Fruit fly (Drosophila melanogaster) whole organism, wandering third instar larva: ENCODE data around the gene CG8301.

Experiments
- Abd-B ChIP-seq: fragments of >200 bp; optimal IDR thresholded peaks from 2 replicates; lab custom pipeline; 2017; ENCODE audit warnings: missing biosample characterization, missing genetic modification characterization
- CG32264 ChIP-seq: fragments of 200-800 bp; sonication (Bioruptor generic); optimal IDR thresholded peaks from 2 replicates; lab custom pipeline; 2016; ENCODE audit warnings: missing biosample characterization, missing genetic modification characterization
- CG9705 ChIP-seq: fragments of 200-800 bp; sonication (Bioruptor generic); optimal IDR thresholded peaks from 2 replicates; lab custom pipeline; 2018; ENCODE audit warnings: missing biosample characterization, mild to moderate bottlenecking, missing genetic modification characterization
- CrebA ChIP-seq: fragments of 200-800 bp; sonication (Bioruptor generic); optimal IDR thresholded peaks from 2 replicates; lab custom pipeline; 2016; ENCODE audit warnings: missing biosample characterization, mild to moderate bottlenecking, missing genetic modification characterization, borderline replicate concordance
- Dfd ChIP-seq: fragments of >200 bp; optimal IDR thresholded peaks from 2 replicates; lab custom pipeline; 2017; ENCODE audit warnings: missing biosample characterization, missing genetic modification characterization
- Dif ChIP-seq: fragments of 200-275, 200-300 bp; sonication (Bioruptor generic); optimal IDR thresholded peaks from 2 replicates; lab custom pipeline; 2018; ENCODE audit warnings: missing biosample characterization, missing genetic modification characterization; ENCODE audit not compliant: partially characterized antibody
- GATAd ChIP-seq: sonication (Bioruptor generic); optimal IDR thresholded peaks from 2 replicates; lab custom pipeline; 2016; ENCODE audit warnings: missing biosample characterization, missing genetic modification characterization
- HLH106 ChIP-seq: fragments of 200-800 bp; optimal IDR thresholded peaks from 3 replicates; lab custom pipeline; 2019; ENCODE audit warnings: missing biosample characterization, mild to moderate bottlenecking, missing genetic modification characterization, moderate library complexity
- Hnf4 ChIP-seq: fragments of 200-800 bp; sonication (Bioruptor generic); optimal IDR thresholded peaks from 2 replicates; lab custom pipeline; 2016; ENCODE audit warnings: missing biosample characterization, mild to moderate bottlenecking, missing genetic modification characterization
- Hr78 ChIP-seq: fragments of >200 bp; optimal IDR thresholded peaks from 2 replicates; lab custom pipeline; 2017; ENCODE audit warnings: missing biosample characterization, missing genetic modification characterization
- Hr83 ChIP-seq: fragments of 200-300 bp; sonication (Bioruptor generic); optimal IDR thresholded peaks from 2 replicates; lab custom pipeline; 2016; ENCODE audit warnings: missing biosample characterization, mild to moderate bottlenecking, missing genetic modification characterization, moderate library complexity; ENCODE audit not compliant: poor library complexity, severe bottlenecking
- Jra ChIP-seq: sonication (Bioruptor generic); optimal IDR thresholded peaks from 2 replicates; lab custom pipeline; 2016; ENCODE audit warnings: missing biosample characterization, missing genetic modification characterization
- Mio ChIP-seq: sonication (Bioruptor generic); optimal IDR thresholded peaks from 2 replicates; lab custom pipeline; 2016; ENCODE audit warnings: missing biosample characterization, missing genetic modification characterization
- Myc ChIP-seq: fragments of >200 bp; optimal IDR thresholded peaks from 2 replicates; lab custom pipeline; 2017
- OdsH ChIP-seq: fragments of 200-800 bp; sonication (Bioruptor generic); optimal IDR thresholded peaks from 2 replicates; lab custom pipeline; 2016; ENCODE audit warnings: missing biosample characterization, mild to moderate bottlenecking, missing genetic modification characterization
- Rel ChIP-seq, 2 experiments: fragments of 200-800 bp; sonication (Bioruptor generic) in 1 of 2; optimal IDR thresholded peaks; 2 replicates in 1 of 2; 3 replicates in 1 of 2; lab custom pipeline; 2016 to 2019; ENCODE audit warnings: mild to moderate bottlenecking in 2 of 2, missing biosample characterization in 2 of 2, missing genetic modification characterization in 2 of 2, moderate library complexity in 1 of 2
- Sp1 ChIP-seq: fragments of 200-800 bp; sonication (Bioruptor generic); optimal IDR thresholded peaks from 3 replicates; lab custom pipeline; 2019; ENCODE audit warnings: missing biosample characterization, mild to moderate bottlenecking, missing genetic modification characterization, moderate library complexity
- br ChIP-seq: fragments of 200-800 bp; sonication (Bioruptor generic); optimal IDR thresholded peaks from 2 replicates; lab custom pipeline; 2016; ENCODE audit warnings: missing biosample characterization, missing genetic modification characterization
- brk ChIP-seq: fragments of 200-800 bp; sonication (Bioruptor generic); optimal IDR thresholded peaks from 2 replicates; lab custom pipeline; 2016; ENCODE audit warnings: missing biosample characterization, mild to moderate bottlenecking, missing genetic modification characterization
- dmrt93B ChIP-seq: fragments of 200-800 bp; sonication (Bioruptor generic); optimal IDR thresholded peaks from 2 replicates; lab custom pipeline; 2018; ENCODE audit warnings: missing biosample characterization, mild to moderate bottlenecking, missing genetic modification characterization
- dsf ChIP-seq: sonication (Bioruptor generic); optimal IDR thresholded peaks from 2 replicates; lab custom pipeline; 2016; ENCODE audit warnings: missing biosample characterization, missing genetic modification characterization, borderline replicate concordance
- ey ChIP-seq: fragments of 200-800 bp; sonication (Bioruptor generic); optimal IDR thresholded peaks from 2 replicates; lab custom pipeline; 2016; ENCODE audit warnings: missing biosample characterization, missing genetic modification characterization
- foxo ChIP-seq, 2 experiments: fragments of 200-800 bp; sonication (Bioruptor generic); optimal IDR thresholded peaks; 2 replicates in 1 of 2; 3 replicates in 1 of 2; lab custom pipeline; 2016 to 2017; ENCODE audit warnings: missing biosample characterization in 2 of 2, missing genetic modification characterization in 2 of 2
- fru ChIP-seq: fragments of 200-800 bp; sonication (Bioruptor generic); optimal IDR thresholded peaks from 3 replicates; lab custom pipeline; 2016; ENCODE audit warnings: missing biosample characterization, mild to moderate bottlenecking, missing genetic modification characterization
- h ChIP-seq: fragments of 200-800 bp; sonication (Bioruptor generic); optimal IDR thresholded peaks from 3 replicates; lab custom pipeline; 2016; ENCODE audit warnings: missing biosample characterization, mild to moderate bottlenecking, missing genetic modification characterization
- jim ChIP-seq: fragments of 175-275, 200-325 bp; sonication (Bioruptor generic); optimal IDR thresholded peaks from 2 replicates; lab custom pipeline; 2016; ENCODE audit warnings: missing biosample characterization, mild to moderate bottlenecking, missing genetic modification characterization
- lola ChIP-seq: fragments of >200 bp; optimal IDR thresholded peaks from 2 replicates; lab custom pipeline; 2017; ENCODE audit warnings: missing biosample characterization, missing genetic modification characterization
- pan ChIP-seq: fragments of >200 bp; optimal IDR thresholded peaks from 2 replicates; lab custom pipeline; 2017
- psq ChIP-seq: fragments of 200-800 bp; sonication (Bioruptor generic); optimal IDR thresholded peaks from 3 replicates; lab custom pipeline; 2017; ENCODE audit warnings: missing biosample characterization, mild to moderate bottlenecking, missing genetic modification characterization, moderate library complexity
- sage ChIP-seq: fragments of 200-800 bp; sonication (Bioruptor generic); optimal IDR thresholded peaks from 2 replicates; lab custom pipeline; 2016; ENCODE audit warnings: missing biosample characterization, mild to moderate bottlenecking, missing genetic modification characterization
- sv ChIP-seq: fragments of 200-800 bp; sonication (Bioruptor generic); optimal IDR thresholded peaks from 3 replicates; lab custom pipeline; 2016; ENCODE audit warnings: missing biosample characterization, missing genetic modification characterization
- tai ChIP-seq: sonication (Bioruptor generic); optimal IDR thresholded peaks from 2 replicates; lab custom pipeline; 2016; ENCODE audit warnings: missing biosample characterization, missing genetic modification characterization
- woc ChIP-seq: sonication (Bioruptor generic); optimal IDR thresholded peaks from 2 replicates; lab custom pipeline; 2016; ENCODE audit warnings: missing biosample characterization, mild to moderate bottlenecking, missing genetic modification characterization

Gene CG8301

DNA sequence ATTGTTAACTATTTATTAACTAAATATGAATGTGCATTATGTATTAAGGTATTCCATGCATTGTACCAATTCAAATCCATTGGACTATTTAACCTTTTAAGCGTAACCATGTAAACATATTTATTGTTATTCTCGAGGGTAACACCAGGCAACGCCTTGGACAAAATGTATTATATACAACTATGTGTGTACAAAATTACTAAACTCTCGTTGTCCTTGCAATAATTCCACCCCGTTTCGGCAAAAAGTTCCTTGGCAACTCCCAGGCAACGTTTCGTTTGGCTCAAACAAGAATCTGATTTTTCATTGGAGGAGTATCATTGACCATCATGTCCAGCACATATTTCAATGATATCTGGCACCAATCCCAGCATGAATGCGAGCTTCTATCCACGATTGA is 15.2 kb upstream of the CG8301 start, which contains the start of gene CG16789:
Gene CG16789, plus strand, starts transcription at position 301 of the 400 bp plus-strand sequence.
- no peak for TF ChIP-seq HLH106
- TF ChIP-seq Abd-B (GFP tag; lab: Kevin White, UChicago): no peak
- TF ChIP-seq Mio (GFP tag; lab: Kevin White, UChicago): no peak
- TF ChIP-seq br: no peak
- no peak for TF ChIP-seq Jra (GFP tag; lab: Kevin White, UChicago)
- no peak for TF ChIP-seq OdsH
- no peak for TF ChIP-seq h (GFP tag; lab: Kevin White, UChicago)
- no peak for TF ChIP-seq dmrt93B (GFP tag; lab: Kevin White, UChicago)

DNA sequence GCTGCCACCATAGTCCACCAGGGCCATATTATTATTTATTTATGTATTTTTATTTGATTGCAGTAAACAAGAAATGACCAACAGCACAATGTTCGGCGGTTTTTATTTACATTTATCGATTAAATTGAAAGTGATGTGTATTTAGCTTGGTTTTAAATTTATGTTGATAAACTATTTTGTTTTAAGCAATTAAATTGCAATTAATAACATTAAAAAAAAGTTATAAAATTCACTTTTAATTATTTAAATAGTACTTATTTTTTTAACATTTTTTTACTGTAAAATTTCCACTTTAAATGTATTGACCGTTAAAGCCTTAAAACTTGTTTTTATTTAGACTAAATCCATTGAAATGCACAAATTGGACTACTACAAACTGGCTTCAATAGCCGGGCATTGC is 11.0 kb upstream of the CG8301 start, which contains the start of gene CG16790:
Gene CG16790, minus strand, starts transcription at position 101 of the 400 bp plus-strand sequence.
- TF ChIP-seq ey (GFP tag; lab: Kevin White, UChicago): no peak
- TF ChIP-seq Myc: peak; percentile 47

DNA sequence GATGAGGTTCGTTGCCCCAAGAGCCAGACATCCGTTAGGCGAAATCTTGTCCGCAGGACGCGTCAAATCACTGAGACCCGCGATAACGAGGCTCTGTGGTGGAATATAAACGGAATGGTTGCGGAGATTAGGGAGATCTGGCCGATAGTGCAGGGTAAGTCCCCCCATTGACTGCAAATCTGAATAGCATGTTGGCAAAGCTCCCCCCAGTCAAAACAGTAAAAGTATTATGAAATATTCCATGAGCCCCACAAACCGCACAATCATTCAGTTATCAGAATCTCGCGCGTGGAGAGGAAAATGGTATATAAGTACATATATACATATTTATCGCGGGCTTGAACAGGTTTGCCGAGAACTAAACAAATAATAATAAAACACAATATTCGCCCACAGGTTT is 10.4 kb upstream of the CG8301 start:
- TF ChIP-seq Hr78 (GFP tag; lab: Kevin White, UChicago) (no peak), Rel (GFP tag; optimal IDR thresholded peaks at IDR 0.05; lab: Kevin White, UChicago) (no peak), Rel (tag; optimal IDR thresholded peaks at IDR 0.05; lab: Kevin White, UChicago) (peak; percentile 93)

DNA sequence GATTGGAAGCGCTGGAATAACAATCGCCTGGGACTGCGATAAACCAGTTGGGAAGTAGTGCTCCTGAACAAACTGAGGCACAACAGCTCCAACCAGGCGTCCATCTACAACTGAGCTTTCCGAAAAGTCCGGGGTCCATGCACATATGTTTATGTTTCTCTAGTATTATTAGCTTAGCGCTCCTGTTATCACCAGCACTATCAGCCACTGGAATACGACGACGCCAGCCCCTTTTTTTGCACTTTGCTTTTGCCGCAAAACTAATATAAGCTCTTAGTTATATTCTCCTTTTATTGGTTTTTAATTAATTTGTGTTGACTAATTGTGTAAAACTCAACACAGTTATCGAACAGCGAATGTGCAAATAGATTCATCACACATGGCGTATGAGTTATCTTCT is 9.6 kb upstream of the CG8301 start, which contains the start of gene CG9396:
Gene CG9396, minus strand, starts transcription at position 101 of the 400 bp plus-strand sequence.
- TF ChIP-seq CG9705 (no peak), CrebA (GFP tag; lab: Kevin White, UChicago) (no peak), Hnf4 (GFP tag; lab: Kevin White, UChicago) (no peak), brk (no peak), Dfd (GFP tag; lab: Kevin White, UChicago) (no peak), jim (GFP tag; lab: Kevin White, UChicago) (no peak)

- TF ChIP-seq Dif (GFP tag; lab: Kevin White, UChicago) (peak; percentile 63), dmrt93B (GFP tag; lab: Kevin White, UChicago) (no peak)
- TF ChIP-seq, all 38 proteins: peak for 1
Observed at dm6 chr3R:9572929-9573811, 7.9 kb upstream of the CG8301 start.

DNA sequence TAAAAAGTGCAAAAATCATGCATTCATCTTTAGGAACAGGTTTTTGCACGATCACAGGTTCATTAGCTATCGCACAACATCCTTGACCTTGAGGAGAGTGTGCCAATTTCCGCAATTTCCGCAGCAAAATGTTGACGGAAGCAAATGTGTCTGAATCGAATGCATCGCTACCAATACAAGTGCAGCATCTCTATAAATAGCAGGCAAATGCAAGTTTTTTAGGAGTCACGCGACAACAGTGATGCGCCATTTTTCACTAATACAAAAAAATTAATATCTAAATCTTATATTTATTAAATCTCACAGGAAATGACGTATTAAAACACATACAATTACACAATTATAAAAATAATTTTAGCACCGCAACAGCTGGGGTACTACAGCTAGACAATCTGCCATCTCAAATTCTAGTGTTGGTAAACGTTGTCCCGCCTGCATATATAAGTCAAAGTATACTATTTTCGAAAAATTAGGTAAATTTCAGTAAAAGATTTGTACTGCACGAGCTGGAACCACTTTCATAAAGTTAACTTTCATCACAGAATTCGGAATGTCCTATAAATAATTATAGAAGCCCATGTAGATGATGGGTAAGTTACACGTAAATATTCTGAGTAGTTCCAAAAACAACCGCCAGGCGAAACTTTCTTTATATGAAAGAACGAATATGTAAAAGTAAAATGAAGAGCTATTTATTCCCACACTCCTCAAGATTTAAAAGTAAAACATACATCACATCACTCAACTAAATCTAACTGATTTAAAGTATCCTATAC is 7.1 kb upstream of the CG8301 start, which contains the start of gene CG9399:
Gene CG9399, minus strand, starts transcription at position 400 of the 776 bp plus-strand sequence.
- TF ChIP-seq HLH106 (peak; percentile 97), Hnf4 (GFP tag; lab: Kevin White, UChicago) (peak; percentile 97), br (peak; percentile 96), h (GFP tag; lab: Kevin White, UChicago) (peak; percentile 97), sage (GFP tag; lab: Kevin White, UChicago) (peak; percentile 89), brk (peak; percentile 95), fru (GFP tag; lab: Kevin White, UChicago) (peak; percentile 94), Jra (GFP tag; lab: Kevin White, UChicago) (peak; percentile 95), dmrt93B (GFP tag; lab: Kevin White, UChicago) (peak; percentile 95), tai (GFP tag; lab: Kevin White, UChicago) (no peak), Hr78 (GFP tag; lab: Kevin White, UChicago) (no peak), CrebA (GFP tag; lab: Kevin White, UChicago) (no peak), sv (GFP tag; lab: Kevin White, UChicago) (peak; percentile 98), Dif (GFP tag; lab: Kevin White, UChicago) (no peak), CG9705 (peak; percentile 88), Dfd (GFP tag; lab: Kevin White, UChicago) (no peak), OdsH (peak; percentile 96), psq (peak; percentile 94), CG32264 (peak; percentile 86), jim (GFP tag; lab: Kevin White, UChicago) (peak; percentile 52), GATAd (GFP tag; lab: Kevin White, UChicago) (peak; percentile 92), Rel (GFP tag; optimal IDR thresholded peaks at IDR 0.05; lab: Kevin White, UChicago) (peak; percentile 77), Rel (tag; optimal IDR thresholded peaks at IDR 0.05; lab: Kevin White, UChicago) (peak; percentile 74), woc (GFP tag; lab: Kevin White, UChicago) (peak; percentile 88), Mio (GFP tag; lab: Kevin White, UChicago) (peak; percentile 83), pan (lab: Kevin White, UChicago) (no peak), lola (no peak), foxo (GFP tag; optimal IDR thresholded peaks at IDR 0.05; lab: Kevin White, UChicago) (peak in 1 of 2 experiments; percentile 98), dsf (GFP tag; lab: Kevin White, UChicago) (peak; percentile 94), Abd-B (GFP tag; lab: Kevin White, UChicago) (no peak), ey (GFP tag; lab: Kevin White, UChicago) (peak; percentile 95), Hr83 (GFP tag; lab: Kevin White, UChicago) (peak; percentile 87), Sp1 (GFP tag; lab: Kevin White, UChicago) (peak; percentile 96), Myc (peak; percentile 97)
